Fruit fly (Drosophila melanogaster) whole organism, embryonic: ENCODE results near the gene CG5853.

Source experiments
- Ada2b ChIP-seq: fragments of 200-800 bp; sonication (Bioruptor generic); IDR thresholded peaks from 2 replicates; pipeline ENCODE4 v1.3.6; 2022; ENCODE audit warnings: missing biosample characterization, missing genetic modification characterization
- BEAF-32 ChIP-seq: fragments of 200-800 bp; sonication (Bioruptor generic); optimal IDR thresholded peaks from 3 replicates; lab custom pipeline; 2017; ENCODE audit warnings: missing biosample characterization, missing genetic modification characterization, mild to moderate bottlenecking, moderate library complexity, missing genetic modification reagents
- BtbVII ChIP-seq: fragments of 200-800 bp; sonication (Bioruptor generic); optimal IDR thresholded peaks from 3 replicates; lab custom pipeline; 2017; ENCODE audit warnings: missing biosample characterization, mild to moderate bottlenecking, missing genetic modification characterization
- CG10543 ChIP-seq: fragments of 200-800 bp; sonication (Bioruptor generic); optimal IDR thresholded peaks from 3 replicates; lab custom pipeline; 2017; ENCODE audit warnings: missing biosample characterization, mild to moderate bottlenecking, missing genetic modification characterization, moderate library complexity
- CG12155 ChIP-seq: fragments of 200-800 bp; sonication (Bioruptor generic); optimal IDR thresholded peaks from 3 replicates; lab custom pipeline; 2016; ENCODE audit warnings: missing biosample characterization, missing genetic modification characterization
- CG13894 ChIP-seq: fragments of 200-800 bp; sonication (Bioruptor generic); optimal IDR thresholded peaks from 3 replicates; lab custom pipeline; 2018; ENCODE audit warnings: missing biosample characterization, mild to moderate bottlenecking, missing genetic modification characterization, moderate library complexity
- CG14441 ChIP-seq: fragments of 200-800 bp; sonication (Bioruptor generic); IDR thresholded peaks from 2 replicates; pipeline ENCODE4 v1.3.6; 2022; ENCODE audit warnings: missing biosample characterization, missing genetic modification characterization
- CG17359 ChIP-seq: fragments of 200-800 bp; sonication (Bioruptor generic); optimal IDR thresholded peaks from 3 replicates; lab custom pipeline; 2018; ENCODE audit warnings: missing biosample characterization, mild to moderate bottlenecking, missing genetic modification characterization, moderate library complexity
- CG1792 ChIP-seq: fragments of 200-800 bp; sonication (Bioruptor generic); optimal IDR thresholded peaks from 2 replicates; lab custom pipeline; 2016; ENCODE audit warnings: missing biosample characterization, missing genetic modification characterization
- CG18011 ChIP-seq: fragments of 200-800 bp; sonication (Bioruptor generic); optimal IDR thresholded peaks from 2 replicates; lab custom pipeline; 2017; ENCODE audit warnings: missing biosample characterization, missing genetic modification characterization, mild to moderate bottlenecking, moderate library complexity, missing genotype
- CG18262 ChIP-seq: fragments of 200-800 bp; optimal IDR thresholded peaks from 3 replicates; lab custom pipeline; 2019; ENCODE audit warnings: missing biosample characterization, mild to moderate bottlenecking, missing genetic modification characterization, moderate library complexity
- CG2678 ChIP-seq: fragments of 200-800 bp; sonication (Bioruptor generic); optimal IDR thresholded peaks from 3 replicates; lab custom pipeline; 2019; ENCODE audit warnings: missing biosample characterization, mild to moderate bottlenecking, missing genetic modification characterization, moderate library complexity
- CG6791 ChIP-seq: fragments of 200-800 bp; sonication (Bioruptor generic); IDR thresholded peaks from 3 replicates; pipeline ENCODE4 v1.3.6; 2022; ENCODE audit warnings: missing biosample characterization, missing genetic modification characterization; ENCODE audit not compliant: partially characterized antibody
- Dp ChIP-seq: fragments of 200-800 bp; sonication (Bioruptor generic); optimal IDR thresholded peaks from 2 replicates; lab custom pipeline; 2018; ENCODE audit warnings: missing biosample characterization, mild to moderate bottlenecking, missing genetic modification characterization, moderate library complexity
- Dref ChIP-seq: fragments of 200-800 bp; sonication (Bioruptor generic); IDR thresholded peaks from 2 replicates; pipeline ENCODE4 v1.3.6; 2022; ENCODE audit warnings: missing biosample characterization, missing genetic modification characterization
- Ets65A ChIP-seq: fragments of 200-800 bp; sonication (Bioruptor generic); peaks from one replicate; lab custom pipeline; 2016; ENCODE audit warnings: missing biosample characterization, missing genetic modification characterization
- Fer2 ChIP-seq: fragments of 200-800 bp; sonication (Bioruptor generic); optimal IDR thresholded peaks from 2 replicates; lab custom pipeline; 2018; ENCODE audit warnings: missing biosample characterization, mild to moderate bottlenecking, missing genetic modification characterization, moderate library complexity
- Fer3 ChIP-seq: fragments of 200-800 bp; sonication (Bioruptor generic); optimal IDR thresholded peaks from 2 replicates; lab custom pipeline; 2018; ENCODE audit warnings: missing biosample characterization, mild to moderate bottlenecking, missing genetic modification characterization, moderate library complexity
- HLH54F ChIP-seq: fragments of 200-800 bp; sonication (Bioruptor generic); optimal IDR thresholded peaks from 3 replicates; lab custom pipeline; 2016; ENCODE audit warnings: missing biosample characterization, missing genetic modification characterization
- Hey ChIP-seq: fragments of 200-800 bp; sonication (Bioruptor generic); optimal IDR thresholded peaks from 3 replicates; lab custom pipeline; 2018; ENCODE audit warnings: missing biosample characterization, mild to moderate bottlenecking, missing genetic modification characterization
- Hr78 ChIP-seq, 2 experiments: fragments of 200-800 bp in 1 of 2; fragments of >200 bp in 1 of 2; sonication (Bioruptor generic) in 1 of 2; optimal IDR thresholded peaks; 2 replicates each; lab custom pipeline; 2017 to 2019; ENCODE audit warnings: missing biosample characterization in 2 of 2, missing genetic modification characterization in 2 of 2, mild to moderate bottlenecking in 1 of 2, moderate library complexity in 1 of 2
- Med ChIP-seq: fragments of 200-800 bp; sonication (Bioruptor generic); peaks from one replicate; lab custom pipeline; 2016; ENCODE audit warnings: missing biosample characterization, missing genetic modification characterization, mild to moderate bottlenecking, inconsistent platforms, moderate library complexity
- Myb ChIP-seq: fragments of 200-800 bp; sonication (Bioruptor generic); optimal IDR thresholded peaks from 2 replicates; lab custom pipeline; 2016; ENCODE audit warnings: missing biosample characterization, missing genetic modification characterization
- NC2α ChIP-seq: fragments of 200-800 bp; sonication (Bioruptor generic); optimal IDR thresholded peaks from 2 replicates; lab custom pipeline; 2016; ENCODE audit warnings: missing biosample characterization, missing genetic modification characterization
- NC2β ChIP-seq: fragments of 200-800 bp; sonication (Bioruptor generic); optimal IDR thresholded peaks from 2 replicates; lab custom pipeline; 2016; ENCODE audit warnings: missing biosample characterization, missing genetic modification characterization
- Opbp ChIP-seq: fragments of 200-800 bp; sonication (Bioruptor generic); IDR thresholded peaks from 3 replicates; pipeline ENCODE4 v1.3.6; 2022; ENCODE audit warnings: missing biosample characterization, missing genetic modification characterization; ENCODE audit not compliant: partially characterized antibody
- Pdp1 ChIP-seq, 2 experiments: fragments of 200-800 bp; sonication (Bioruptor generic); optimal IDR thresholded peaks; 3 replicates each; lab custom pipeline; 2016; ENCODE audit warnings: missing biosample characterization in 2 of 2, missing genetic modification characterization in 2 of 2, mild to moderate bottlenecking in 1 of 2, moderate library complexity in 1 of 2
- Spps ChIP-seq: fragments of 200-800 bp; sonication (Bioruptor generic); optimal IDR thresholded peaks from 2 replicates; lab custom pipeline; 2018; ENCODE audit warnings: missing biosample characterization, mild to moderate bottlenecking, missing genetic modification characterization
- cg ChIP-seq: fragments of 200-800 bp; sonication (Bioruptor generic); optimal IDR thresholded peaks from 3 replicates; lab custom pipeline; 2019; ENCODE audit warnings: missing biosample characterization, mild to moderate bottlenecking, missing genetic modification characterization, moderate library complexity
- chinmo ChIP-seq: fragments of 200-800 bp; sonication (Bioruptor generic); IDR thresholded peaks from 4 replicates; pipeline ENCODE4 v1.3.6; 2022; ENCODE audit warnings: missing biosample characterization, missing genetic modification characterization; ENCODE audit not compliant: partially characterized antibody
- ci ChIP-seq: fragments of 200-800 bp; sonication (Bioruptor generic); IDR thresholded peaks from 3 replicates; pipeline ENCODE4 v1.3.6; 2022; ENCODE audit warnings: missing biosample characterization, missing genetic modification characterization
- croc ChIP-seq: fragments of 200-800 bp; sonication (Bioruptor generic); conservative IDR thresholded peaks from 3 replicates; pipeline ENCODE4 v1.3.6; 2022; ENCODE audit warnings: missing biosample characterization, missing genetic modification characterization
- dimm ChIP-seq: fragments of 200-800 bp; sonication (Bioruptor generic); IDR thresholded peaks from 2 replicates; pipeline ENCODE4 v1.3.6; 2022; ENCODE audit warnings: missing biosample characterization, missing genetic modification characterization
- grn ChIP-seq: fragments of 200-800 bp; sonication (Bioruptor generic); optimal IDR thresholded peaks from 3 replicates; lab custom pipeline; 2017; ENCODE audit warnings: missing biosample characterization, missing genetic modification characterization
- gro ChIP-seq: fragments of 200-800 bp; sonication (Bioruptor generic); optimal IDR thresholded peaks from 2 replicates; lab custom pipeline; 2016; ENCODE audit warnings: missing biosample characterization, missing genetic modification characterization
- jing ChIP-seq: fragments of 200-800 bp; sonication (Bioruptor generic); optimal IDR thresholded peaks from 2 replicates; lab custom pipeline; 2018; ENCODE audit warnings: missing biosample characterization, mild to moderate bottlenecking, missing genetic modification characterization
- klu ChIP-seq: fragments of 200-800 bp; sonication (Bioruptor generic); IDR thresholded peaks from 2 replicates; pipeline ENCODE4 v1.3.6; 2022; ENCODE audit warnings: missing biosample characterization, missing genetic modification characterization
- lola ChIP-seq, 3 experiments: fragments of >200 bp in 2 of 3; fragments of 200-800 bp in 1 of 3; sonication (Bioruptor generic) in 1 of 3; optimal IDR thresholded peaks; 2 replicates each; lab custom pipeline; 2017 to 2019; ENCODE audit warnings: missing biosample characterization in 3 of 3, missing genetic modification characterization in 3 of 3, mild to moderate bottlenecking in 1 of 3, moderate library complexity in 1 of 3
- mirr ChIP-seq: fragments of 200-800 bp; sonication (Bioruptor generic); optimal IDR thresholded peaks from 3 replicates; lab custom pipeline; 2018; ENCODE audit warnings: missing biosample characterization, mild to moderate bottlenecking, missing genetic modification characterization
- nau ChIP-seq: fragments of 200-800 bp; sonication (Bioruptor generic); optimal IDR thresholded peaks from 3 replicates; lab custom pipeline; 2017; ENCODE audit warnings: missing biosample characterization, mild to moderate bottlenecking, missing genetic modification characterization, missing genetic modification reagents
- repo ChIP-seq: fragments of 200-800 bp; sonication (Bioruptor generic); optimal IDR thresholded peaks from 2 replicates; lab custom pipeline; 2016; ENCODE audit warnings: missing biosample characterization, missing genetic modification characterization
- run ChIP-seq: fragments of 200-800 bp; sonication (Bioruptor generic); optimal IDR thresholded peaks from 3 replicates; lab custom pipeline; 2018; ENCODE audit warnings: missing biosample characterization, mild to moderate bottlenecking, missing genetic modification characterization
- sd ChIP-seq: fragments of 200-800 bp; sonication (Bioruptor generic); optimal IDR thresholded peaks from 3 replicates; lab custom pipeline; 2018; ENCODE audit warnings: missing biosample characterization, mild to moderate bottlenecking, missing genetic modification characterization, moderate library complexity
- sens ChIP-seq: fragments of 200-800 bp; sonication (Bioruptor generic); peaks from one replicate; lab custom pipeline; 2016; ENCODE audit warnings: missing biosample characterization, missing genetic modification characterization
- seq ChIP-seq: fragments of 200-800 bp; sonication (Bioruptor generic); IDR thresholded peaks from 2 replicates; pipeline ENCODE4 v1.3.6; 2022; ENCODE audit warnings: missing biosample characterization, missing genetic modification characterization
- sug ChIP-seq: fragments of 200-800 bp; optimal IDR thresholded peaks from 2 replicates; lab custom pipeline; 2019; ENCODE audit warnings: missing biosample characterization, mild to moderate bottlenecking, missing genetic modification characterization, moderate library complexity

The CG5853 gene

DNA sequence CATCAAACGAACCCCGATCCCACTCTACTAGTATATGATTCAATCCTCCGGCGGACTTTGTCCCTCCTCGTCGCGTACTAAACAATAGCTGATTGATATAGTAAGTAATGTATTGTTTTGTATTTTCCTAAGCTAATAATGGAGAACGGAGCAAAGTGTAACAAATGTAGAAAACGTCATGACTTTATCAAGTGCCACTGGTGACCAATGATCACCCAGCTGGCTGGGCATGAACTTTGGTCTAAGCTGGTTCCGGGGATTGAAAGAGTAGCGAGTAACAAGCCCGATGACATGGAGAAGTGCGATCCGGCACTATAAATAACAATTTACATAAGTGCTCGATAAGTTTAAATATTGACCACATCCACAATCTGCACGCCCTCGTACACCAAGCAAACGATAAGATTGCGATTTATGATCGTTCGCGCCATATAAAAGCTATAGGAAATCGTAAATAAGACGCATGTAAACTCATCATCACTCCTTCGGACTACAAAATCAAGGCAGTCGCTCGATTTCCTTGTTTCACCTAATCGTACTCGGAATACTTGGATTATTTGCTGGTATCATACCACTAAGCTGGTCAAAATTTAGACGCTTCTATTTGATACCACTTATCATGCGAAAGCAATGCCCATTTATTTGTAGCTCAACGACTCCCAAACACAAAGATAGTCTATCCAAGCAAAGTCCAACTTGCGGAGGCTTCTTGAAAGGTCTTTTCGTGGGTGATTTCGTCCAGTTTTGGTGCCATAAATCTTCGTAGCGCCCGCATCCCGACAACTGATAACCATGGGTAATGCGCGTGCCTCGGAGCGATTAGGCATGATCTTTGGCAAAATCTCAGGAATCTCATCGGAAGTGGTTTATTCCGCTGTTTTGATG is 2.0 kb upstream of the CG5853 start (continued):
- TF ChIP-seq sug, result peak; percentile 65
- peak; percentile 35 for TF ChIP-seq BtbVII (GFP tag; lab: Kevin White, UChicago)
- no peak for TF ChIP-seq Opbp (GFP tag; lab: Robert Waterston, UW)
- TF ChIP-seq HLH54F, result no peak
- TF ChIP-seq seq (GFP tag; lab: Robert Waterston, UW), result no peak
- TF ChIP-seq CG13894, result peak; percentile 25
- TF ChIP-seq Pdp1 (GFP tag; optimal IDR thresholded peaks at IDR 0.05; lab: Kevin White, UChicago), result peak in 1 of 2 experiments; percentile 36
- TF ChIP-seq klu, result no peak
- TF ChIP-seq Fer2 (tag; lab: Kevin White, UChicago), result no peak
- TF ChIP-seq CG1792 (GFP tag; lab: Kevin White, UChicago), result no peak
- peak; percentile 4 for TF ChIP-seq gro
- TF ChIP-seq sens, result no peak
- peak; percentile 56 for TF ChIP-seq sd (tag; lab: Kevin White, UChicago)
- peak; percentile 56 for TF ChIP-seq CG18011
- 0 out of 4 replicates have a peak, but pooled peaks have one; percentile 6 for TF ChIP-seq chinmo (GFP tag; lab: Robert Waterston, UW)
- TF ChIP-seq mirr (GFP tag; lab: Kevin White, UChicago), result peak; percentile 55
- peak; percentile 3 for TF ChIP-seq CG2678 (tag; lab: Kevin White, UChicago)
- TF ChIP-seq Dref (GFP tag; lab: Robert Waterston, UW), result no peak
- TF ChIP-seq croc, result no peak
- no peak for TF ChIP-seq jing
- TF ChIP-seq CG10543 (GFP tag; lab: Kevin White, UChicago), result peak; percentile 39
- no peak for TF ChIP-seq NC2α (GFP tag; lab: Kevin White, UChicago)
- no peak for TF ChIP-seq dimm (GFP tag; lab: Robert Waterston, UW)
- peak; percentile 24 for TF ChIP-seq grn (GFP tag; lab: Kevin White, UChicago)

DNA sequence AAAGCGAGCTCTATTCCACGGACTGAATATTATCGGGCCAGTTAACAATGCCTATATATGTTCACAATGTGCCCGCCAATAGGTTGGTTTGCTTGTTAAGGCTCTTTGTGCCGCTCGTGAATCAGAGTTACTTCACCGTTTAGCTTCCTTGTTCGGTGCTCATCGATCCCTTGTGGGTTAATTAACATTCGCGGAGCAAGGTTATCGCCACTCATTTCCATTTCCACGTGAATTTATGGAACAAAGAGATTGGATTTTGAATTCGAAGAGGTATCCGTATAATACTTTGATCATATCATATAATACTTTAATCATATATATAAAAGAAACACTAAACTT is 1.0 kb upstream of the CG5853 start:
- no peak for TF ChIP-seq BEAF-32
- TF ChIP-seq Hr78 (GFP tag; optimal IDR thresholded peaks at IDR 0.05; lab: Kevin White, UChicago), result peak in 1 of 2 experiments; percentile 28
- no peak for TF ChIP-seq cg (GFP tag; lab: Kevin White, UChicago)
- no peak for TF ChIP-seq Spps (tag; lab: Kevin White, UChicago)
- TF ChIP-seq NC2β (GFP tag; lab: Kevin White, UChicago), result no peak
- peak; percentile 55 for TF ChIP-seq Ets65A (GFP tag; lab: Kevin White, UChicago)
- no peak for TF ChIP-seq Myb (GFP tag; lab: Kevin White, UChicago)
- peak; percentile 16 for TF ChIP-seq Fer3 (tag; lab: Kevin White, UChicago)

DNA sequence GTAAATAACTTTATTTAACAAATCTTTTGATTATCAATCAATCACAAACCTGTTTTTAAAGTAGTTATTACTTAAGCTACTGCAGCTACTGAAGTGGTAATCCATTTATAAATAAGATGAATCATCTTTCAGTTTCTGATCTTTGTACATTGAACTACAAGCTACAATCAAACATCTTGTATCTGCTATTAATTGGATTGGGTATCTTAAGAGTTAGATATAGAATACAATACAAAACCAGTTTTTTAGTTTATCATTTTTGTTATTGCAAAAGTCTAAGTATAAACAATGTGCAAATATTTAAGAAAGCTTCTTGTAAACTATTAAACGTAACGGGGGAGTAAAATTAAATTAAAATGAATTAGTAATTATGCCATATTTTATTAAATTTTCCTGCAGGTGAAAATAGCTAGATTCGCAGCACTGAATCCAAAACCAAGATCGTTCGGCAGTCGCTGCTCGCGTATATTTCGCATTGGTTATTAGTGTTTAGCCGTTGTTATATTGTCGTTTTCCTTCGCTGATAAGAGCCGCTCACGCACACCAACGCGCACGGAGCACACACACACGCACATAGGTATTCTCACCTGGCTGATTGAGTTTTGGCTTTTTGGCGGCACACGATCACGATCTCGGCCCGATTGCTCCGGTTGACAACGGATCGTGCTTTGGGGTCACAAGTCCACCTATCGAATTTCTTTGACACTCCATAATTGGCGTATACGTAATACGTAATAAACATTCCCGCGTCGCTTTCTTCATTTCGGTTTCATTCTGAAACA is 481 bp upstream of the CG5853 start:
- TF ChIP-seq CG6791 (GFP tag; lab: Robert Waterston, UW) (no peak), CG18262 (tag; lab: Kevin White, UChicago) (peak; percentile 6), Dp (GFP tag; lab: Kevin White, UChicago) (no peak), CG12155 (no peak), Hey (peak; percentile 53), ci (GFP tag; lab: Robert Waterston, UW) (0 out of 3 replicates have a peak, but pooled peaks have one; percentile 23), lola (GFP tag; optimal IDR thresholded peaks at IDR 0.05; lab: Kevin White, UChicago) (no peak), repo (GFP tag; lab: Kevin White, UChicago) (no peak), Med (GFP tag; lab: Kevin White, UChicago) (peak; percentile 56), run (tag; lab: Kevin White, UChicago) (no peak), CG14441 (GFP tag; lab: Robert Waterston, UW) (peak; percentile 30; the same call in 1 of the 2 replicates), Ada2b (no peak), CG17359 (tag; lab: Kevin White, UChicago) (no peak), nau (GFP tag; lab: Kevin White, UChicago) (no peak)
